Fruit fly (Drosophila melanogaster) whole organism, prepupa: ENCODE measurements around the gene CG33795.

ENCODE experiments used
- Blimp-1 ChIP-seq: fragments of 200-800 bp; sonication (Bioruptor generic); optimal IDR thresholded peaks from 3 replicates; lab custom pipeline; 2017; ENCODE audit warnings: missing biosample characterization, missing genetic modification characterization, mild to moderate bottlenecking, moderate library complexity, missing genetic modification reagents
- CG15336 ChIP-seq: fragments of 200-800 bp; sonication (Bioruptor generic); IDR thresholded peaks from 2 replicates; pipeline ENCODE4 v1.3.6; 2022; ENCODE audit warnings: missing biosample characterization, missing genetic modification characterization
- CG31627 ChIP-seq: fragments of 200-800 bp; sonication (Bioruptor generic); optimal IDR thresholded peaks from 3 replicates; lab custom pipeline; 2016; ENCODE audit warnings: missing biosample characterization, missing genetic modification characterization
- CG32006 ChIP-seq: fragments of 200-800 bp; sonication (Bioruptor generic); optimal IDR thresholded peaks from 3 replicates; lab custom pipeline; 2017; ENCODE audit warnings: missing biosample characterization, mild to moderate bottlenecking, missing genetic modification characterization
- CG7368 ChIP-seq: fragments of 200-800 bp; sonication (Bioruptor generic); optimal IDR thresholded peaks from 3 replicates; lab custom pipeline; 2016; ENCODE audit warnings: missing biosample characterization, missing genetic modification characterization
- CG9139 ChIP-seq: fragments of 200-800 bp; sonication (Bioruptor generic); optimal IDR thresholded peaks from 3 replicates; lab custom pipeline; 2017; ENCODE audit warnings: missing biosample characterization, mild to moderate bottlenecking, missing genetic modification characterization
- OdsH ChIP-seq: fragments of 200-800 bp; sonication (Bioruptor generic); optimal IDR thresholded peaks from 3 replicates; lab custom pipeline; 2016; ENCODE audit warnings: missing biosample characterization, missing genetic modification characterization
- lz ChIP-seq: fragments of 200-800 bp; sonication (Bioruptor generic); optimal IDR thresholded peaks from 3 replicates; lab custom pipeline; 2016; ENCODE audit warnings: missing biosample characterization, missing genetic modification characterization
- pdm3 ChIP-seq: fragments of 200-800 bp; sonication (Bioruptor generic); optimal IDR thresholded peaks from 3 replicates; lab custom pipeline; 2016; ENCODE audit warnings: missing biosample characterization, missing genetic modification characterization
- salr ChIP-seq, 2 experiments: fragments of 200-800 bp; sonication (Bioruptor generic); optimal IDR thresholded peaks; 3 replicates each; lab custom pipeline; 2016 to 2018; ENCODE audit warnings: missing biosample characterization in 2 of 2, missing genetic modification characterization in 2 of 2, mild to moderate bottlenecking in 1 of 2
- vri ChIP-seq: fragments of 200-800 bp; sonication (Bioruptor generic); optimal IDR thresholded peaks from 3 replicates; lab custom pipeline; 2016; ENCODE audit warnings: missing biosample characterization, mild to moderate bottlenecking, missing genetic modification characterization

dm6 chr3L:16176492-16176891, 5.3 kb upstream of the CG33795 start:
- TF ChIP-seq Blimp-1 (no peak), pdm3 (GFP tag; lab: Kevin White, UChicago) (peak; percentile 66), CG31627 (GFP tag; lab: Kevin White, UChicago) (peak; percentile 64), CG32006 (GFP tag; lab: Kevin White, UChicago) (peak; percentile 26), CG15336 (GFP tag; lab: Robert Waterston, UW) (no peak), salr (GFP tag; optimal IDR thresholded peaks at IDR 0.05; lab: Kevin White, UChicago) (peak; percentile 33 to 58), CG7368 (GFP tag; lab: Kevin White, UChicago) (peak; percentile 3), CG9139 (GFP tag; lab: Kevin White, UChicago) (peak; percentile 46), vri (GFP tag; lab: Kevin White, UChicago) (peak; percentile 36), OdsH (peak; percentile 67), lz (GFP tag; lab: Kevin White, UChicago) (peak; percentile 63)
